Worm (Caenorhabditis elegans): ENCODE results near the gene M03C11.6.

ce11 chrIII:10421680-10422079, 2.1 kb downstream of the M03C11.6 start:
- TF ChIP-seq flt-1 (GFP tag; IDR thresholded peaks at IDR 0.05) (no peak), tab-1 (GFP tag; IDR thresholded peaks at IDR 0.05) (no peak), klf-2 (GFP tag; conservative IDR thresholded peaks at IDR 0.05) (no peak)
